Worm (Caenorhabditis elegans): ENCODE results near the gene B0334.4.

DNA sequence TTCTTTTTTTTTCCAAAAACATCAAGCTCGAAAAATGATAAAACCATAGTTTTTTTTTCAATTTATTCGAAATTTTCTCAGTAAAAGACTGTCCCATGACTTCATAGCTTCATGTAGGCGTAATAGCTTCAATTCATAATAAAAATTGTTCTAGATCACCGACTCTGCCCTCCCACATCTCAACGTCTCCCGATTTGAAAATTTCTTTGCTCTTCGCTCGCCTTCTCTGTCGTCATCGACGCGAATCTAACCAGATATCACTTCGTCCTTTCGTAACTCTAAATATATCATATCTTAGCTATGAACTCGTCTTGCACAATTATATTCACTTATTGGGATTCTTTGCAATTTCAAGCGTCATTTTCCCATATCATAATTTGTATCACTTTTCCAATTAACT, 19.3 kb downstream of the B0334.4 start, which contains the start of gene srh-44:
- no peak for TF ChIP-seq nhr-25 (tag; optimal IDR thresholded peaks at IDR 0.05)
- TF ChIP-seq elt-1 (tag; optimal IDR thresholded peaks at IDR 0.05): no peak
- no peak for TF ChIP-seq ceh-82 (tag; optimal IDR thresholded peaks at IDR 0.05)
- TF ChIP-seq lin-11 (tag; optimal IDR thresholded peaks at IDR 0.05): no peak
- no peak for TF ChIP-seq ama-1 (optimal IDR thresholded peaks at IDR 0.05)
- no peak for TF ChIP-seq nhr-23 (tag; optimal IDR thresholded peaks at IDR 0.05)
- no peak for TF ChIP-seq nhr-237 (tag; optimal IDR thresholded peaks at IDR 0.05)
- TF ChIP-seq snpc-4 (tag; optimal IDR thresholded peaks at IDR 0.05): no peak

All from whole organism, L2 larva.